Worm (Caenorhabditis elegans) whole organism, L3 larva: ENCODE results near the gene cin-4.

Source experiments
- egl-27 ChIP-seq: sonication (generic microtip); optimal IDR thresholded peaks from 4 replicates; lab custom pipeline; 2017; ENCODE audit warnings: missing biosample characterization, missing genetic modification reagents, missing genetic modification characterization
- fkh-10 ChIP-seq: sonication (generic microtip); optimal IDR thresholded peaks from 2 replicates; lab custom pipeline; 2017; ENCODE audit warnings: missing biosample characterization, missing genetic modification reagents, missing genetic modification characterization
- mdl-1 ChIP-seq: fragments of 150-350 bp; optimal IDR thresholded peaks from 2 replicates; lab custom pipeline; 2014; ENCODE audit warnings: missing biosample characterization, missing genetic modification characterization
- nhr-11 ChIP-seq: fragments of 150-350 bp; optimal IDR thresholded peaks from 2 replicates; lab custom pipeline; 2014; ENCODE audit warnings: missing biosample characterization, missing genetic modification characterization
- nhr-77 ChIP-seq: fragments of 150-350 bp; optimal IDR thresholded peaks from 2 replicates; lab custom pipeline; 2014; ENCODE audit warnings: missing biosample characterization, missing genetic modification characterization
- skn-1 ChIP-seq: fragments of 150-350 bp; optimal IDR thresholded peaks from 2 replicates; lab custom pipeline; 2014; ENCODE audit warnings: missing biosample characterization, missing genetic modification characterization
- snpc-4 ChIP-seq: fragments of 150-350 bp; optimal IDR thresholded peaks from 2 replicates; lab custom pipeline; 2014; ENCODE audit warnings: missing biosample characterization, missing genetic modification characterization
- unc-62 ChIP-seq: fragments of 150-350 bp; sonication (generic microtip); optimal IDR thresholded peaks from 4 replicates; lab custom pipeline; 2014; ENCODE audit warnings: missing biosample characterization, missing genetic modification reagents, missing genetic modification characterization

- TF ChIP-seq unc-62 (GFP tag; lab: Kevin White, UChicago) (no peak), nhr-77 (tag; lab: Kevin White, UChicago) (no peak), nhr-11 (tag; lab: Kevin White, UChicago) (no peak), snpc-4 (no peak), mdl-1 (tag; lab: Kevin White, UChicago) (no peak), fkh-10 (no peak), egl-27 (no peak), skn-1 (no peak)
Measured at ce11 chrII:6995583-6995982, 42.5 kb upstream of the cin-4 start.
